Fruit fly (Drosophila melanogaster) whole organism, prepupa: ENCODE data around the gene Task6.

Experiments
- CG10631 ChIP-seq: fragments of 200-800 bp; sonication (Bioruptor generic); optimal IDR thresholded peaks from 2 replicates; lab custom pipeline; 2016; ENCODE audit warnings: missing biosample characterization, missing genetic modification characterization
- CG11762 ChIP-seq: fragments of 200-800 bp; sonication (Bioruptor generic); optimal IDR thresholded peaks from 3 replicates; lab custom pipeline; 2016; ENCODE audit warnings: missing biosample characterization, missing genetic modification characterization; ENCODE audit not compliant: insufficient read depth
- CG11902 ChIP-seq: fragments of 200-800 bp; sonication (Bioruptor generic); optimal IDR thresholded peaks from 3 replicates; lab custom pipeline; 2016; ENCODE audit warnings: missing biosample characterization, missing genetic modification characterization
- CG3032 ChIP-seq: fragments of 200-800 bp; optimal IDR thresholded peaks from 2 replicates; lab custom pipeline; 2019; ENCODE audit warnings: missing biosample characterization, mild to moderate bottlenecking, missing genetic modification characterization, moderate library complexity
- CG32006 ChIP-seq: fragments of 200-800 bp; sonication (Bioruptor generic); optimal IDR thresholded peaks from 3 replicates; lab custom pipeline; 2017; ENCODE audit warnings: missing biosample characterization, mild to moderate bottlenecking, missing genetic modification characterization
- CG6854 ChIP-seq: fragments of 200-800 bp; sonication (Bioruptor generic); optimal IDR thresholded peaks from 2 replicates; lab custom pipeline; 2017; ENCODE audit warnings: missing biosample characterization, mild to moderate bottlenecking, missing genetic modification characterization
- CG8119 ChIP-seq: fragments of 200-800 bp; sonication (Bioruptor generic); IDR thresholded peaks from 3 replicates; pipeline ENCODE4 v1.3.6; 2022; ENCODE audit warnings: missing biosample characterization, missing genetic modification characterization
- Ets21C ChIP-seq: fragments of 200-800 bp; sonication (Bioruptor generic); optimal IDR thresholded peaks from 3 replicates; lab custom pipeline; 2016; ENCODE audit warnings: missing biosample characterization, missing genetic modification characterization
- Hr39 ChIP-seq: fragments of 200-800 bp; sonication (Bioruptor generic); optimal IDR thresholded peaks from 2 replicates; lab custom pipeline; 2016; ENCODE audit warnings: missing biosample characterization, missing genetic modification characterization
- OdsH ChIP-seq: fragments of 200-800 bp; sonication (Bioruptor generic); optimal IDR thresholded peaks from 3 replicates; lab custom pipeline; 2016; ENCODE audit warnings: missing biosample characterization, missing genetic modification characterization
- Sox102F ChIP-seq: fragments of 200-800 bp; sonication (Bioruptor generic); optimal IDR thresholded peaks from 2 replicates; lab custom pipeline; 2016; ENCODE audit warnings: missing biosample characterization, mild to moderate bottlenecking, missing genetic modification characterization
- cyc ChIP-seq: fragments of 200-800 bp; sonication (Bioruptor generic); optimal IDR thresholded peaks from 3 replicates; lab custom pipeline; 2016; ENCODE audit warnings: missing biosample characterization, missing genetic modification characterization

dm6 chr3R:13700192-13700591 lies 25.9 kb upstream of the Task6 start, which contains the start of gene ninaB:
- TF ChIP-seq CG10631 (GFP tag; lab: Kevin White, UChicago) (no peak), CG11902 (GFP tag; lab: Kevin White, UChicago) (no peak), CG6854 (GFP tag; lab: Kevin White, UChicago) (no peak), CG3032 (tag; lab: Kevin White, UChicago) (no peak), Hr39 (no peak), Ets21C (GFP tag; lab: Kevin White, UChicago) (no peak), Sox102F (GFP tag; lab: Kevin White, UChicago) (no peak), cyc (GFP tag; lab: Kevin White, UChicago) (no peak), CG32006 (GFP tag; lab: Kevin White, UChicago) (no peak), CG8119 (GFP tag; lab: Robert Waterston, UW) (no peak), CG11762 (GFP tag; lab: Kevin White, UChicago) (no peak), OdsH (GFP tag; lab: Kevin White, UChicago) (no peak)
